Fruit fly (Drosophila melanogaster): ENCODE data around the gene CG5664.

DNA sequence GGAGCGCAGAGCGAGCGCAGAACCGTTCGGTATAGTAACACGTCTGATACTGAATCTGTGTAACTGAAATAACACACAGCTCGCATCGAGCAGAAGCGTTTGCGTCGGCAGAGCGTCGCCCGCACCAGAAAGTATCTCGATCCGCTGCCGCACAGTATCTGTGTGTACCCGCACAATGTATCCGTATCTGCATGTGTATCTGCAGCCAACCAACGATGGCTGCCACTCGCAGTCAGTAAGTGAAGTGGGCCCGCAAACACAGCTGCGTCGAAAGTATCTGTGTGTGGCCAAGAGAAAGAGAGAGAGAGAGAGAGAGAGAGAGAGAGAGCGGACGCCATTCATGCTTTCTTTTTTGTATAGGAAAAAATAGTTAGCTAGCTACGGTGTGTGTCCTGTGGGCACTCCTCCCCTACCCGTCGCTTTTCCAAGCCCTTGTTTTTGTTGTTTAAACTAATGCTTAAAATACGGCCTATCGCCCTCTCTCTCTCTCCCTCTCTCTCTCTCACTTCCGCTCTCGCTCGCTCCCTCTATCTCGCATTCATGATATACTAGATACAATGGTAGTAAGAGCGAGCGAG, 35.4 kb upstream of the CG5664 start, which contains the start of gene croc:
- TF ChIP-seq MBD-R2 (GFP tag; IDR thresholded peaks at IDR 0.05) (no peak), ci (GFP tag; IDR thresholded peaks at IDR 0.05) (peak; percentile 59; the same call in 1 of the 3 replicates), lmd (GFP tag; IDR thresholded peaks at IDR 0.05) (no peak), h (optimal IDR thresholded peaks at IDR 0.05) (no peak), CG17361 (GFP tag; IDR thresholded peaks at IDR 0.05) (no peak), Dek (tag; optimal IDR thresholded peaks at IDR 0.05) (no peak), odd (GFP tag; optimal IDR thresholded peaks at IDR 0.05) (no peak), Nf-YB (GFP tag; optimal IDR thresholded peaks at IDR 0.05) (peak; percentile 99), CG12391 (tag; optimal IDR thresholded peaks at IDR 0.05) (no peak), Dad (GFP tag; optimal IDR thresholded peaks at IDR 0.05) (no peak)
